Fruit fly (Drosophila melanogaster): ENCODE results near the gene rdgA.

The rdgA gene

dm6 chrX:9004333-9004732, 97.5 kb downstream of the rdgA start (continued):
- TF ChIP-seq Hr51 (GFP tag; optimal IDR thresholded peaks at IDR 0.05) (peak in 1 of 2 experiments; percentile 42), nerfin-2 (GFP tag; IDR thresholded peaks at IDR 0.05; ENCODE audit: partially characterized antibody) (no peak), BEAF-32 (GFP tag; optimal IDR thresholded peaks at IDR 0.05) (no peak), CG42726 (GFP tag; IDR thresholded peaks at IDR 0.05; ENCODE audit: partially characterized antibody) (no peak), Drgx (GFP tag; IDR thresholded peaks at IDR 0.05) (peak; percentile 31; the same call in 1 of the 2 replicates), ATbp (GFP tag; optimal IDR thresholded peaks at IDR 0.05) (peak; percentile 4), Hr78 (GFP tag; optimal IDR thresholded peaks at IDR 0.05) (no peak), CG8388 (GFP tag; optimal IDR thresholded peaks at IDR 0.05) (peak; percentile 14), CG17385 (GFP tag; optimal IDR thresholded peaks at IDR 0.05) (peak; percentile 41), pnt (GFP tag; optimal IDR thresholded peaks at IDR 0.05) (no peak), CG3407 (GFP tag; optimal IDR thresholded peaks at IDR 0.05) (no peak), CG2712 (tag; optimal IDR thresholded peaks at IDR 0.05) (peak; percentile 27), otp (GFP tag; IDR thresholded peaks at IDR 0.05) (peak; percentile 25; the same call in 1 of the 3 replicates), kni (GFP tag; optimal IDR thresholded peaks at IDR 0.05) (no peak), hb (GFP tag; IDR thresholded peaks at IDR 0.05; ENCODE audit: partially characterized antibody) (no peak), CG32532 (GFP tag; IDR thresholded peaks at IDR 0.05) (peak; percentile 42), CG3281 (GFP tag; optimal IDR thresholded peaks at IDR 0.05) (peak; percentile 57), bcd (GFP tag; optimal IDR thresholded peaks at IDR 0.05) (peak; percentile 14), Jarid2 (GFP tag; optimal IDR thresholded peaks at IDR 0.05) (no peak), CG3838 (GFP tag; optimal IDR thresholded peaks at IDR 0.05) (no peak), CG17612 (GFP tag; IDR thresholded peaks at IDR 0.05) (no peak), CG43689 (GFP tag; IDR thresholded peaks at IDR 0.05) (0 out of 2 replicates have a peak, but pooled peaks have one; percentile 29), Antp (GFP tag; optimal IDR thresholded peaks at IDR 0.05) (no peak), row (GFP tag; IDR thresholded peaks at IDR 0.05) (peak; percentile 63), chif (GFP tag; optimal IDR thresholded peaks at IDR 0.05) (no peak), CG9437 (GFP tag; optimal IDR thresholded peaks at IDR 0.05) (peak; percentile 11), chm (GFP tag; IDR thresholded peaks at IDR 0.05) (no peak), Deaf1 (tag; optimal IDR thresholded peaks at IDR 0.05) (peak; percentile 10), CG17361 (GFP tag; IDR thresholded peaks at IDR 0.05) (0 out of 3 replicates have a peak, but pooled peaks have one; percentile 37), Dad (GFP tag; optimal IDR thresholded peaks at IDR 0.05) (no peak), slp2 (GFP tag; optimal IDR thresholded peaks at IDR 0.05) (no peak), Gug (GFP tag; IDR thresholded peaks at IDR 0.05) (no peak), Taf1 (GFP tag; IDR thresholded peaks at IDR 0.05) (no peak), knrl (GFP tag; IDR thresholded peaks at IDR 0.05; ENCODE audit: partially characterized antibody) (no peak), CG11695 (GFP tag; IDR thresholded peaks at IDR 0.05) (0 out of 3 replicates have a peak, but pooled peaks have one; percentile 42), ranshi (GFP tag; IDR thresholded peaks at IDR 0.05) (0 out of 2 replicates have a peak, but pooled peaks have one; percentile 44), Dref (GFP tag; IDR thresholded peaks at IDR 0.05) (no peak), zen (tag; optimal IDR thresholded peaks at IDR 0.05) (no peak), dan (GFP tag; IDR thresholded peaks at IDR 0.05) (no peak), cwo (GFP tag; optimal IDR thresholded peaks at IDR 0.05) (peak; percentile 28), nerfin-1 (tag; optimal IDR thresholded peaks at IDR 0.05) (no peak), CG8478 (optimal IDR thresholded peaks at IDR 0.05) (no peak), fd3F (GFP tag; optimal IDR thresholded peaks at IDR 0.05) (no peak), CG13287 (GFP tag; IDR thresholded peaks at IDR 0.05; ENCODE audit: partially characterized antibody) (no peak), CoRest (tag; optimal IDR thresholded peaks at IDR 0.05) (peak; percentile 36), CG3847 (GFP tag; IDR thresholded peaks at IDR 0.05) (peak; percentile 25; the same call in 1 of the 2 replicates), CG7839 (tag; optimal IDR thresholded peaks at IDR 0.05) (peak; percentile 64), Hmr (GFP tag; optimal IDR thresholded peaks at IDR 0.05) (peak; percentile 56), CG17568 (GFP tag; optimal IDR thresholded peaks at IDR 0.05) (no peak), CG9797 (GFP tag; optimal IDR thresholded peaks at IDR 0.05) (no peak)

Data from whole organism, embryonic.